Fruit fly (Drosophila melanogaster): ENCODE data around the gene CG15601.

The CG15601 gene

DNA sequence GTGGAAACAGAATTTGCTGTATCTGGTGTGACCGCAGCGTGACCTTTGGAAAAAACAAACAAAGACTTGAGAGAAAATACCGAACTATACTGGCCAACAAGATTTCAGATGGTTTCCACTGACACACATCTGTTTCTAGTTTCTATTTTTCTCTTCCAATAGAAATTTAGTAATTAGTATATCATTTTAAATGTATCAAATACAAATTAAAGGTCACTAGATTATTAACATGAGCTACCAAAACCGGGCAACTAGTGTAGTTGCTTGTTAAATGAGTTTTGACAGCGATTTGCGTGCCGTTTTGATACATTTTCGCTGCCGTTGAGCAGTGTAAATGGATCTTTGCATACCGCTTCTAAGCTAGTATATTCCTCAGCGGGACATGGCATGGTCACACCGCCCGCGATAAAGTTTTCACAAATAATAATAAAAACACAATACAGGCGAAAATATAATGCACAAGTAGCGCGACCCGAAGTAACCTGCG lies 6.7 kb upstream of the CG15601 start, which contains the start of the genes Pis and Hap40:
TSS of gene Pis (minus strand) at position 51 of the 487 bp plus-strand sequence.
TSS of gene Hap40 (plus strand) at position 406 of the 487 bp plus-strand sequence.
- TF ChIP-seq CG11617 (GFP tag; optimal IDR thresholded peaks at IDR 0.05) (peak; percentile 66), tj (GFP tag; optimal IDR thresholded peaks at IDR 0.05) (peak; percentile 47), kay (GFP tag; ENCODE audit: borderline replicate concordance) (no peak), CG5204 (GFP tag; optimal IDR thresholded peaks at IDR 0.05) (no peak), bab1 (GFP tag; optimal IDR thresholded peaks at IDR 0.05) (peak; percentile 55), Hr96 (GFP tag; optimal IDR thresholded peaks at IDR 0.05) (no peak), CG33017 (tag; optimal IDR thresholded peaks at IDR 0.05) (no peak), ovo (GFP tag; optimal IDR thresholded peaks at IDR 0.05) (no peak), CG1620 (GFP tag; optimal IDR thresholded peaks at IDR 0.05) (peak; percentile 70), toe (GFP tag; optimal IDR thresholded peaks at IDR 0.05) (peak; percentile 72), cic (GFP tag; optimal IDR thresholded peaks at IDR 0.05) (no peak), Mnt (GFP tag; optimal IDR thresholded peaks at IDR 0.05) (peak; percentile 71), Clk (GFP tag; optimal IDR thresholded peaks at IDR 0.05) (no peak), Crg-1 (GFP tag; optimal IDR thresholded peaks at IDR 0.05) (peak; percentile 61), CG12768 (GFP tag; optimal IDR thresholded peaks at IDR 0.05) (peak; percentile 10), CG7101 (tag; optimal IDR thresholded peaks at IDR 0.05) (peak; percentile 73), CG14711 (tag; optimal IDR thresholded peaks at IDR 0.05) (peak; percentile 60), cnc (optimal IDR thresholded peaks at IDR 0.05) (no peak), pad (GFP tag; optimal IDR thresholded peaks at IDR 0.05) (peak; percentile 58), CG7045 (GFP tag; optimal IDR thresholded peaks at IDR 0.05) (peak; percentile 53)

DNA sequence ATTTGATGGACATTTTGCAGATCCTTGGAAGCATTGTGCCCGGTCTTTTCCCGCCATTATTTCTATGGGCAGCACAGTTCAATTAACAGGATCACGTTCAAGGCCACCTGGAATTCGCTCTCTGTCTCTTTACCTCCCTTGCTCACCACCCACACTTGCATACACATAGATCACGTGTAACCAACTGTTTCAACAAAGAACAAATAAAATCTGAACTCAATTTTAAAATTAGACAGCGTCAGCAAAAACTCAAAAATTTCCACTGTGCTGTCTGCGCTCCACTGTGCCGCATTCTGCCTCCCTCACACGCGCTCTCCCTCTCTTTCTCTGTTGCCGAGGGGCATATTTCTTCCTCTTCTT lies 843 bp upstream of the CG15601 start:
- TF ChIP-seq tj (GFP tag; optimal IDR thresholded peaks at IDR 0.05) (peak; percentile 90), CG12768 (GFP tag; optimal IDR thresholded peaks at IDR 0.05) (no peak)

DNA sequence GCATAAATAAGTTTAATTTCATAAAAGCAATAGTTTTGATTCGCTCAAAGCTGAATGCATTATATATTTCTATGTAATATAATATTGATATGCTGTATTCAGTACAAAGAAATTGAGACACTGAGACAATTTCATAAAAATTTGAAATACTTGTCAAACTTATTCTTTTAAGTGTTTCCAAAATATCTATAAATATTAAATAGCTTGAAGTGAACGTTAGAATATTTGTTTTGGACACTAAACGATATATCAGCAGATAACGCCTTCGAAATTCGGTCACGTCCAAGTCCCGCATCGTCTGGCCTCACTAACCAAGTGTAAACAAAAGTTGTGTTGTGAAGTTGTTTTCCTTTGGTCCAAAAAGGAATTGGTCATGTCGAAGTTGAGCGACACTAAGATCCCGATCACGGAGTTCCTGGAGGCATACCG lies 318 bp downstream of the CG15601 start:
- no peak for TF ChIP-seq CG1620 (GFP tag; optimal IDR thresholded peaks at IDR 0.05)
- no peak for TF ChIP-seq CG33017 (tag; optimal IDR thresholded peaks at IDR 0.05)
- peak; percentile 14 for TF ChIP-seq Mnt (GFP tag; optimal IDR thresholded peaks at IDR 0.05)
- no peak for TF ChIP-seq kay (GFP tag; ENCODE audit: borderline replicate concordance)
- no peak for TF ChIP-seq CG11617 (GFP tag; optimal IDR thresholded peaks at IDR 0.05)
- TF ChIP-seq bab1 (GFP tag; optimal IDR thresholded peaks at IDR 0.05), result no peak

DNA sequence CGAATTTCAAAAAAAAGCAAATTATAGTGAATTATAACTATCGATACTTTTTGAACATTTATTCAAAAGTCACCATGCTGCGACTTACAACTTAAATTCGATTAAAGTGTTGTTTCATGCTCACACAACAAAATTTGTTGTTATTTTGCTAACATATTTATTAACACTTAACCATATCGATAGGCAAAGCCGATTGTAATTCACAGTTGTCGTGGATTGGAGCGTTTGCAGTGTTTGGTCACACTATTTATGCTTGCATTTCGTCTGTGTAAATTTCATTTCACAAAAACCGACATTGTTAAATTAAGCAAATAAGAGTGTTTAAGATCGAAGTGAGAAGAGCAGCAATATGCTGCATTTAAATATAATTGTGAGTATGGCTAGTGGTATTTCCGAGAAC lies 2.0 kb downstream of the CG15601 start, which contains the start of gene HUWE1:
TSS of gene HUWE1 (plus strand) at position 220 of the 400 bp plus-strand sequence.
- peak; percentile 36 for TF ChIP-seq pad (GFP tag; optimal IDR thresholded peaks at IDR 0.05)
- no peak for TF ChIP-seq Clk (GFP tag; optimal IDR thresholded peaks at IDR 0.05)
- peak; percentile 22 for TF ChIP-seq CG14711 (tag; optimal IDR thresholded peaks at IDR 0.05)
- no peak for TF ChIP-seq CG12768 (GFP tag; optimal IDR thresholded peaks at IDR 0.05)
- TF ChIP-seq ovo (GFP tag; optimal IDR thresholded peaks at IDR 0.05), result no peak
- TF ChIP-seq tj (GFP tag; optimal IDR thresholded peaks at IDR 0.05), result peak; percentile 13
- TF ChIP-seq Crg-1 (GFP tag; optimal IDR thresholded peaks at IDR 0.05), result no peak
- no peak for TF ChIP-seq CG5204 (GFP tag; optimal IDR thresholded peaks at IDR 0.05)
- no peak for TF ChIP-seq cic (GFP tag; optimal IDR thresholded peaks at IDR 0.05)
- no peak for TF ChIP-seq Hr96 (GFP tag; optimal IDR thresholded peaks at IDR 0.05)
- TF ChIP-seq CG11617 (GFP tag; optimal IDR thresholded peaks at IDR 0.05), result peak; percentile 60
- peak; percentile 48 for TF ChIP-seq CG1620 (GFP tag; optimal IDR thresholded peaks at IDR 0.05)
- TF ChIP-seq kay (GFP tag; ENCODE audit: borderline replicate concordance), result no peak
- TF ChIP-seq toe (GFP tag; optimal IDR thresholded peaks at IDR 0.05), result no peak
- TF ChIP-seq Mnt (GFP tag; optimal IDR thresholded peaks at IDR 0.05), result peak; percentile 73
- no peak for TF ChIP-seq cnc (optimal IDR thresholded peaks at IDR 0.05)
- TF ChIP-seq CG7101 (tag; optimal IDR thresholded peaks at IDR 0.05), result peak; percentile 63
- peak; percentile 59 for TF ChIP-seq bab1 (GFP tag; optimal IDR thresholded peaks at IDR 0.05)
- TF ChIP-seq CG7045 (GFP tag; optimal IDR thresholded peaks at IDR 0.05), result no peak
- no peak for TF ChIP-seq CG33017 (tag; optimal IDR thresholded peaks at IDR 0.05)

DNA sequence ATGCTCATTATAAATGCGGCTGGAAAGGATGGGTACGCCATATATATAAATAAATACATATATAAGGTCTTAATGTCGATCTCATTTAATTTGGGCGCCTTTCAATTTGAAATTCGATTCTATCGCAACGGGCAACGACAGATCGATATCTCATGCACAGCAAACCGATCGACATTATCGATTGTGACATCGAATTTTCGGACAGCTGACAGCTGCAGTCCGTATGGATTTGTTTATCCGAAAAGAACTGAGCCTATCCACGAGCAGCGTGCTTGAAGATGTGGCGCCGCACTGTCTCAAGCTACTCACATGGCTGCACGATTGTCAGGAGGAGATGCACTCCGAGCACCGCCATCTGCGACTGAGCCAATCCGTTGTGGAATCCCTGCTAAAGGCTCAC lies 21.5 kb downstream of the CG15601 start, which contains the start of gene CG8191:
TSS of gene CG8191 (plus strand) at position 211 of the 400 bp plus-strand sequence.
- TF ChIP-seq tj (GFP tag; optimal IDR thresholded peaks at IDR 0.05) (no peak), bab1 (GFP tag; optimal IDR thresholded peaks at IDR 0.05) (peak; percentile 57)

DNA sequence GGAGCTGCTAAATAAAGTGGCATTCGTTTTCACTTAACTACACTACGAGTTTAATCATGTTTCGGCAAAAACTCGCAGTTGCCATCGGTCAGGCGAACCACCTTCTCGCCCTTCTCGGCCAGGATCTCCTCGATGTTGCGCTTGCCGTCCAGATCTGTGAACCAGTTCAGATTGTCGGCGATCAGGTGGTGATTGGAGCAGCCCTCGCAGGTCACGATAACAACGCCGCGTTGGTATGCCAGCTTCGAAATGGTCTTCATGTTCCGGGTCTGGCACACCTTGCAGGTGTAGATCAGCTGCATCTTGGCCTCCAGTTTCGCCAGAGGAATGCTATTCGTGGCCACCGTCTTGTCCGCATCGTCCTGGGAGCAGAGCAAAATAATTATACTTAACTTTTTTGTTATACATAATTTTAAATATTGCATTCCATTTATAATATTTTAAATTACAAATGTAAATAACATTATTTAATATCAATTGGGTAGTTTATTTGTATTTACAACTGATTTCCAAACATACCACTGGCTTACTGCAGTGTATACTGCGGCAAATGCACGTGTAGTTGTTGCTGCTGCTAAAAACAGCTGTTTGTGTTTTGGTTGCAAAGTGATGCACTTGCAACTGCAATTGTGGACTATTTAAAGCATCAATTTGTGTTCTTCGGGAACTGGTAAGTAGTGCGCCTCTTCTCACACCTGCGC lies 22.9 kb downstream of the CG15601 start:
- TF ChIP-seq Mnt (GFP tag; optimal IDR thresholded peaks at IDR 0.05), result peak; percentile 73
- peak; percentile 42 for TF ChIP-seq CG7101 (tag; optimal IDR thresholded peaks at IDR 0.05)
- TF ChIP-seq Crg-1 (GFP tag; optimal IDR thresholded peaks at IDR 0.05), result no peak

DNA sequence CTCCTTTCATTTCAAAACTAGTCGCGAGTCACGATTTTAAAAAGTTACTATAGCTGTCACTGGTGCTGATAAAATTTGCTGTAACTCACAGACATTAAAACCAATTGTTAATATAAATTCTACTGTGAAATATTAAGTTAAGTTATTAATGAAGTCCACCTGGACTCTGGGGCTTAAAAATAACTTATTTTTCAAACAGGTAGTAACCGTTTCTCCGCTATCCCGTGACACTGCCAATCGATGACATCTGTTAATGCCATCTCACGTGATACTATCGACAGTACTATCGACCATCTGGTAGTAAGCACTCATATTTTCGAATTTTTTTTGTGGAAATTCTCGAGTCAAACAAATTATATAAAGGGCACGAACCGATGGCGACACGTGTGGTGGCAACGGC lies 23.5 kb downstream of the CG15601 start, which contains the start of the genes CG12379 and MagR:
TSS of gene CG12379 (minus strand) at position 2 of the 400 bp plus-strand sequence.
TSS of gene MagR (plus strand) at position 276 of the 400 bp plus-strand sequence.
- peak; percentile 26 for TF ChIP-seq CG33017 (tag; optimal IDR thresholded peaks at IDR 0.05)
- TF ChIP-seq toe (GFP tag; optimal IDR thresholded peaks at IDR 0.05), result peak; percentile 87
- peak; percentile 69 for TF ChIP-seq CG7101 (tag; optimal IDR thresholded peaks at IDR 0.05)
- TF ChIP-seq kay (GFP tag; ENCODE audit: borderline replicate concordance), result no peak
- TF ChIP-seq pad (GFP tag; optimal IDR thresholded peaks at IDR 0.05), result peak; percentile 57
- peak; percentile 71 for TF ChIP-seq CG11617 (GFP tag; optimal IDR thresholded peaks at IDR 0.05)
- TF ChIP-seq CG14711 (tag; optimal IDR thresholded peaks at IDR 0.05), result peak; percentile 53
- TF ChIP-seq CG12768 (GFP tag; optimal IDR thresholded peaks at IDR 0.05), result peak; percentile 38
- TF ChIP-seq CG1620 (GFP tag; optimal IDR thresholded peaks at IDR 0.05), result peak; percentile 90
- peak; percentile 51 for TF ChIP-seq tj (GFP tag; optimal IDR thresholded peaks at IDR 0.05)
- no peak for TF ChIP-seq cic (GFP tag; optimal IDR thresholded peaks at IDR 0.05)
- peak; percentile 65 for TF ChIP-seq bab1 (GFP tag; optimal IDR thresholded peaks at IDR 0.05)
- no peak for TF ChIP-seq CG5204 (GFP tag; optimal IDR thresholded peaks at IDR 0.05)
- peak; percentile 77 for TF ChIP-seq Crg-1 (GFP tag; optimal IDR thresholded peaks at IDR 0.05)
- TF ChIP-seq cnc (optimal IDR thresholded peaks at IDR 0.05), result no peak
- peak; percentile 44 for TF ChIP-seq ovo (GFP tag; optimal IDR thresholded peaks at IDR 0.05)
- peak; percentile 41 for TF ChIP-seq CG7045 (GFP tag; optimal IDR thresholded peaks at IDR 0.05)
- TF ChIP-seq Mnt (GFP tag; optimal IDR thresholded peaks at IDR 0.05), result peak; percentile 87
